Worm (Caenorhabditis elegans): ENCODE data around the gene Y48E1B.3.

DNA sequence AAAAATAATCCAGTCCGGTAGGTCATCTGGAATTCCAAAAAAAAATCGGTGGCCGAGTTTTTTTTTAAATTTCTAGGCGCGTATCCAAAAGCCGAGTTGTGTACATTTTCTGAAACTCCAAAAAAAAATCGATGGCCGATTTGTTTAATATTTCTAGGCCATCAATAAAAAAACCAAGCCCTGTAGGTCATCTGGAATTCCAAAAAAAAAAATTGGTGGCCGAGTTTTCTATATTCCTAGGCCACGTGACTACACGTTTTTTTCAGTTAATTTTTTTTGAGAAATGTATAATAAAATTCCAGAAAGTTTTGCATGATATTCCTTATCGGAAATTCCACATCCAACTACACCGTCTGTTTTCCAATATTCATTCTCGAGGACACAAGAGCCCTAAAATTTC is 50.2 kb downstream of the Y48E1B.3 start, which contains the start of gene sre-45:
- TF ChIP-seq sptf-1 (tag; optimal IDR thresholded peaks at IDR 0.05) (no peak), alr-1 (tag; optimal IDR thresholded peaks at IDR 0.05; ENCODE audit: borderline replicate concordance) (no peak), elt-3 (tag; optimal IDR thresholded peaks at IDR 0.05) (no peak), skn-1 (tag; optimal IDR thresholded peaks at IDR 0.05) (no peak), mef-2 (tag; optimal IDR thresholded peaks at IDR 0.05) (no peak), ceh-8 (GFP tag; optimal IDR thresholded peaks at IDR 0.05) (no peak), hpl-2 (GFP tag; optimal IDR thresholded peaks at IDR 0.05) (no peak), nhr-19 (GFP tag; conservative IDR thresholded peaks at IDR 0.05) (no peak), fos-1 (tag; optimal IDR thresholded peaks at IDR 0.05) (no peak), C34B4.2 (tag; optimal IDR thresholded peaks at IDR 0.05) (no peak)

All from whole organism, L1 larva.